Worm (Caenorhabditis elegans): Measurements from ENCODE around the gene C53A5.17.

Gene C53A5.17

ce11 chrV:14536274-14536673 lies 15.4 kb upstream of the C53A5.17 start, which contains the start of gene tag-191:
Gene tag-191 (minus strand): TSS chrV:14536374.
- TF ChIP-seq hlh-1 (tag; optimal IDR thresholded peaks at IDR 0.05) (no peak), bed-3 (GFP tag; optimal IDR thresholded peaks at IDR 0.05) (no peak), nhr-28 (tag; optimal IDR thresholded peaks at IDR 0.05) (no peak), lsy-2 (tag; optimal IDR thresholded peaks at IDR 0.05) (no peak)

- TF ChIP-seq unc-120 (tag; optimal IDR thresholded peaks at IDR 0.05; ENCODE audit: poor library complexity, severe bottlenecking), result no peak
- no peak for TF ChIP-seq mep-1 (tag; optimal IDR thresholded peaks at IDR 0.05)
- TF ChIP-seq drap-1 (GFP tag; optimal IDR thresholded peaks at IDR 0.05), result no peak
- TF ChIP-seq nhr-28 (tag; optimal IDR thresholded peaks at IDR 0.05), result no peak
- TF ChIP-seq mls-2 (tag; optimal IDR thresholded peaks at IDR 0.05), result no peak
- no peak for TF ChIP-seq unc-62 (GFP tag; optimal IDR thresholded peaks at IDR 0.05)
- no peak for TF ChIP-seq snpc-4 (tag; optimal IDR thresholded peaks at IDR 0.05)
- no peak for TF ChIP-seq pha-4 (tag; optimal IDR thresholded peaks at IDR 0.05)
- no peak for TF ChIP-seq lin-13 (tag; optimal IDR thresholded peaks at IDR 0.05)
These were observed 11.5 kb upstream of the C53A5.17 start for ce11 chrV:14532374-14532773.

- TF ChIP-seq elt-3 (tag; optimal IDR thresholded peaks at IDR 0.05) (no peak), ceh-43 (GFP tag; optimal IDR thresholded peaks at IDR 0.05) (no peak), ceh-83 (GFP tag; optimal IDR thresholded peaks at IDR 0.05) (no peak), mep-1 (tag; optimal IDR thresholded peaks at IDR 0.05) (no peak), pha-4 (tag; optimal IDR thresholded peaks at IDR 0.05) (no peak), mls-2 (tag; optimal IDR thresholded peaks at IDR 0.05) (no peak), hlh-1 (tag; optimal IDR thresholded peaks at IDR 0.05) (no peak), lin-13 (tag; optimal IDR thresholded peaks at IDR 0.05) (no peak), ztf-11 (tag; optimal IDR thresholded peaks at IDR 0.05) (no peak), drap-1 (GFP tag; optimal IDR thresholded peaks at IDR 0.05) (no peak), nhr-76 (tag; optimal IDR thresholded peaks at IDR 0.05) (no peak), tbx-8 (GFP tag; optimal IDR thresholded peaks at IDR 0.05) (no peak), M03D4.4 (tag; optimal IDR thresholded peaks at IDR 0.05) (no peak), snpc-4 (tag; optimal IDR thresholded peaks at IDR 0.05) (no peak), nhr-2 (tag; optimal IDR thresholded peaks at IDR 0.05) (no peak), nhr-28 (tag; optimal IDR thresholded peaks at IDR 0.05) (no peak), ceh-39 (tag; optimal IDR thresholded peaks at IDR 0.05) (no peak), elt-1 (tag; optimal IDR thresholded peaks at IDR 0.05; ENCODE audit: borderline replicate concordance, insufficient read depth) (no peak), unc-120 (tag; optimal IDR thresholded peaks at IDR 0.05; ENCODE audit: poor library complexity, severe bottlenecking) (no peak), flh-1 (GFP tag; optimal IDR thresholded peaks at IDR 0.05) (no peak)
These were observed 9.9 kb upstream of the C53A5.17 start, which contains the start of gene kcnl-4 for ce11 chrV:14530813-14531212. Gene kcnl-4 (plus strand): TSS chrV:14531113.

- no peak for TF ChIP-seq nhr-76 (tag; optimal IDR thresholded peaks at IDR 0.05)
- no peak for TF ChIP-seq zip-8 (tag; optimal IDR thresholded peaks at IDR 0.05)
- no peak for TF ChIP-seq unc-120 (tag; optimal IDR thresholded peaks at IDR 0.05; ENCODE audit: poor library complexity, severe bottlenecking)
- no peak for TF ChIP-seq ham-2 (GFP tag; optimal IDR thresholded peaks at IDR 0.05)
These were observed 6.3 kb upstream of the C53A5.17 start for ce11 chrV:14527210-14527609.

- TF ChIP-seq ces-1 (GFP tag; optimal IDR thresholded peaks at IDR 0.05) (no peak), lsy-2 (tag; optimal IDR thresholded peaks at IDR 0.05) (no peak), lin-13 (tag; optimal IDR thresholded peaks at IDR 0.05) (no peak), unc-39 (tag; optimal IDR thresholded peaks at IDR 0.05) (no peak), unc-120 (tag; optimal IDR thresholded peaks at IDR 0.05; ENCODE audit: poor library complexity, severe bottlenecking) (no peak), ztf-11 (tag; optimal IDR thresholded peaks at IDR 0.05) (no peak), mab-5 (tag; optimal IDR thresholded peaks at IDR 0.05) (no peak), nhr-76 (tag; optimal IDR thresholded peaks at IDR 0.05) (no peak), bed-3 (GFP tag; optimal IDR thresholded peaks at IDR 0.05) (no peak), sem-2 (GFP tag; optimal IDR thresholded peaks at IDR 0.05) (no peak)
These were observed 4.2 kb upstream of the C53A5.17 start, which contains the start of gene hda-1 for ce11 chrV:14525089-14525488. Gene hda-1 (plus strand): TSS chrV:14525389.
